Worm (Caenorhabditis elegans): ENCODE data around the gene cal-4.

DNA sequence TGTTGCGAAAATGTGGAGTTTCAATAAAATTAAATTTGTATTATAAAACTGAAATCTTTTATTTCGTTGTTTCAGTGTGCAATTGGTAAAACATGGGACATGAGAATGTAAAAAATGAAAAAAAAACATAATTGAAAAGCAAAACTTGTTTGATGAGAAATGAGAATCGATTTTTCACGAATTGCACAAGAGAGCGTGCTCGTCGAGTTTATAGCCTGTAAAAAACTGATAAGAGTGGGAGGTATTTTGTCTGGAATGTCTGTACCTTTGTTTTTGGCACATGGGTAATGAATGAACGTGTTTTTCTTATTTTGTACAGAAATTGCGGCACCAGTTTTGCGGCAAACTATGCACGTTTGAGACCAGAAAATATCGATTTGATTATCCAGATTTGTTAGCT is 38.6 kb upstream of the cal-4 start:
- no peak for TF ChIP-seq nhr-12 (tag; optimal IDR thresholded peaks at IDR 0.05)
- TF ChIP-seq unc-39 (tag; optimal IDR thresholded peaks at IDR 0.05): no peak

Data from whole organism, mixed stage, embryonic.